Fruit fly (Drosophila melanogaster): Measurements from ENCODE around the gene CG31204.

CG31204 gene

dm6 chr3R:31381861-31382260 is 11.5 kb downstream of the CG31204 start, which contains the start of gene CG1607:
CG1607 (plus strand) TSS chr3R:31382109.
- TF ChIP-seq CG17806 (tag; optimal IDR thresholded peaks at IDR 0.05) (no peak), Pif1A (GFP tag; optimal IDR thresholded peaks at IDR 0.05) (no peak), gl (tag; optimal IDR thresholded peaks at IDR 0.05) (no peak), CG8159 (tag; optimal IDR thresholded peaks at IDR 0.05) (no peak), CG32121 (GFP tag; IDR thresholded peaks at IDR 0.05) (no peak), CG4496 (GFP tag; IDR thresholded peaks at IDR 0.05) (no peak), EcR (GFP tag; optimal IDR thresholded peaks at IDR 0.05) (no peak), Pif1B (GFP tag; optimal IDR thresholded peaks at IDR 0.05) (no peak), CG12605 (GFP tag; IDR thresholded peaks at IDR 0.05) (no peak), CG15710 (tag; optimal IDR thresholded peaks at IDR 0.05) (no peak), CG8301 (tag; optimal IDR thresholded peaks at IDR 0.05) (no peak), rn (GFP tag; IDR thresholded peaks at IDR 0.05) (no peak), CG10348 (GFP tag; IDR thresholded peaks at IDR 0.05) (no peak), CG14655 (GFP tag; optimal IDR thresholded peaks at IDR 0.05) (no peak), D1 (tag; optimal IDR thresholded peaks at IDR 0.05) (no peak), Ets98B (GFP tag; IDR thresholded peaks at IDR 0.05) (no peak), fd96Ca (GFP tag; IDR thresholded peaks at IDR 0.05) (no peak)

dm6 chr3R:31381216-31381688 is 12.1 kb downstream of the CG31204 start:
- TF ChIP-seq CG8301 (tag; optimal IDR thresholded peaks at IDR 0.05) (peak; percentile 56), CG32121 (GFP tag; IDR thresholded peaks at IDR 0.05) (peak; percentile 30; the same call in 1 of the 2 replicates), EcR (GFP tag; optimal IDR thresholded peaks at IDR 0.05) (no peak), Ets98B (GFP tag; IDR thresholded peaks at IDR 0.05) (peak; percentile 66), fd96Ca (GFP tag; IDR thresholded peaks at IDR 0.05) (peak; percentile 49; the same call in 1 of the 3 replicates), CG17806 (tag; optimal IDR thresholded peaks at IDR 0.05) (no peak), rn (GFP tag; IDR thresholded peaks at IDR 0.05) (no peak), CG15710 (tag; optimal IDR thresholded peaks at IDR 0.05) (peak; percentile 60), CG12605 (GFP tag; IDR thresholded peaks at IDR 0.05) (peak; percentile 34; the same call in 1 of the 2 replicates), CG10348 (GFP tag; IDR thresholded peaks at IDR 0.05) (no peak), Pif1A (GFP tag; optimal IDR thresholded peaks at IDR 0.05) (peak; percentile 56), CG34367 (tag; optimal IDR thresholded peaks at IDR 0.05) (peak; percentile 64), gl (tag; optimal IDR thresholded peaks at IDR 0.05) (no peak), Pif1B (GFP tag; optimal IDR thresholded peaks at IDR 0.05) (peak; percentile 42), CG13204 (GFP tag; optimal IDR thresholded peaks at IDR 0.05) (no peak), Snoo (tag; optimal IDR thresholded peaks at IDR 0.05) (no peak), CG14655 (GFP tag; optimal IDR thresholded peaks at IDR 0.05) (peak; percentile 62), D1 (tag; optimal IDR thresholded peaks at IDR 0.05) (peak; percentile 28), CG9948 (tag; optimal IDR thresholded peaks at IDR 0.05) (peak; percentile 44), CG4496 (GFP tag; IDR thresholded peaks at IDR 0.05) (peak; percentile 78), CG8159 (tag; optimal IDR thresholded peaks at IDR 0.05) (peak; percentile 42)

- TF ChIP-seq CG4496 (GFP tag; IDR thresholded peaks at IDR 0.05), result no peak
Measured at dm6 chr3R:31380489-31380888, 12.8 kb downstream of the CG31204 start.

dm6 chr3R:31372127-31372526 is 21.2 kb downstream of the CG31204 start, which contains the start of gene gskt:
gskt (plus strand) TSS chr3R:31372427.
- TF ChIP-seq fd96Ca (GFP tag; IDR thresholded peaks at IDR 0.05) (no peak), Ets98B (GFP tag; IDR thresholded peaks at IDR 0.05) (no peak), CG8301 (tag; optimal IDR thresholded peaks at IDR 0.05) (no peak), CG15710 (tag; optimal IDR thresholded peaks at IDR 0.05) (no peak), D1 (tag; optimal IDR thresholded peaks at IDR 0.05) (no peak), Pif1A (GFP tag; optimal IDR thresholded peaks at IDR 0.05) (no peak), Pif1B (GFP tag; optimal IDR thresholded peaks at IDR 0.05) (no peak), CG14655 (GFP tag; optimal IDR thresholded peaks at IDR 0.05) (no peak), CG4496 (GFP tag; IDR thresholded peaks at IDR 0.05) (no peak), rn (GFP tag; IDR thresholded peaks at IDR 0.05) (no peak), CG8159 (tag; optimal IDR thresholded peaks at IDR 0.05) (no peak), CG13204 (GFP tag; optimal IDR thresholded peaks at IDR 0.05) (no peak), EcR (GFP tag; optimal IDR thresholded peaks at IDR 0.05) (no peak), CG17806 (tag; optimal IDR thresholded peaks at IDR 0.05) (no peak), CG34367 (tag; optimal IDR thresholded peaks at IDR 0.05) (no peak), Snoo (tag; optimal IDR thresholded peaks at IDR 0.05) (no peak), CG9948 (tag; optimal IDR thresholded peaks at IDR 0.05) (no peak)

dm6 chr3R:31370204-31370603 is 23.1 kb downstream of the CG31204 start:
- TF ChIP-seq CG14655 (GFP tag; optimal IDR thresholded peaks at IDR 0.05) (no peak), CG17806 (tag; optimal IDR thresholded peaks at IDR 0.05) (no peak), EcR (GFP tag; optimal IDR thresholded peaks at IDR 0.05) (no peak), CG15710 (tag; optimal IDR thresholded peaks at IDR 0.05) (no peak), CG34367 (tag; optimal IDR thresholded peaks at IDR 0.05) (no peak), CG9948 (tag; optimal IDR thresholded peaks at IDR 0.05) (no peak), D1 (tag; optimal IDR thresholded peaks at IDR 0.05) (no peak), CG32121 (GFP tag; IDR thresholded peaks at IDR 0.05) (no peak), CG8159 (tag; optimal IDR thresholded peaks at IDR 0.05) (no peak)

- TF ChIP-seq Pif1B (GFP tag; optimal IDR thresholded peaks at IDR 0.05) (no peak), Ets98B (GFP tag; IDR thresholded peaks at IDR 0.05) (no peak), CG10348 (GFP tag; IDR thresholded peaks at IDR 0.05) (no peak), CG15710 (tag; optimal IDR thresholded peaks at IDR 0.05) (no peak), rn (GFP tag; IDR thresholded peaks at IDR 0.05) (no peak), CG12605 (GFP tag; IDR thresholded peaks at IDR 0.05) (no peak), gl (tag; optimal IDR thresholded peaks at IDR 0.05) (no peak), EcR (GFP tag; optimal IDR thresholded peaks at IDR 0.05) (no peak), CG8301 (tag; optimal IDR thresholded peaks at IDR 0.05) (no peak), Pif1A (GFP tag; optimal IDR thresholded peaks at IDR 0.05) (no peak), CG4496 (GFP tag; IDR thresholded peaks at IDR 0.05) (no peak), D1 (tag; optimal IDR thresholded peaks at IDR 0.05) (no peak), CG8159 (tag; optimal IDR thresholded peaks at IDR 0.05) (no peak), CG32121 (GFP tag; IDR thresholded peaks at IDR 0.05) (no peak), CG17806 (tag; optimal IDR thresholded peaks at IDR 0.05) (no peak), CG34367 (tag; optimal IDR thresholded peaks at IDR 0.05) (no peak)
Measured at dm6 chr3R:31369054-31369453, 24.3 kb downstream of the CG31204 start.

Data from whole organism, pupa.